Fruit fly (Drosophila melanogaster) whole organism, embryonic: ENCODE measurements around the gene CG31288.

Source experiments
- CG4854 ChIP-seq: fragments of 200-800 bp; sonication (Bioruptor generic); optimal IDR thresholded peaks from 2 replicates; lab custom pipeline; 2016; ENCODE audit warnings: missing biosample characterization, missing genetic modification characterization, inconsistent platforms
- CG8478 ChIP-seq: fragments of >200 bp; optimal IDR thresholded peaks from 2 replicates; lab custom pipeline; 2018
- Elba2 ChIP-seq: fragments of 200-800 bp; sonication (Bioruptor generic); optimal IDR thresholded peaks from 3 replicates; lab custom pipeline; 2016; ENCODE audit warnings: missing biosample characterization, missing genetic modification characterization
- Hr39 ChIP-seq: fragments of >200 bp; optimal IDR thresholded peaks from 2 replicates; lab custom pipeline; 2017
- stc ChIP-seq: fragments of 200-800 bp; sonication (Bioruptor generic); IDR thresholded peaks from 2 replicates; pipeline ENCODE4 v1.3.6; 2022; ENCODE audit warnings: missing biosample characterization, missing genetic modification characterization

DNA sequence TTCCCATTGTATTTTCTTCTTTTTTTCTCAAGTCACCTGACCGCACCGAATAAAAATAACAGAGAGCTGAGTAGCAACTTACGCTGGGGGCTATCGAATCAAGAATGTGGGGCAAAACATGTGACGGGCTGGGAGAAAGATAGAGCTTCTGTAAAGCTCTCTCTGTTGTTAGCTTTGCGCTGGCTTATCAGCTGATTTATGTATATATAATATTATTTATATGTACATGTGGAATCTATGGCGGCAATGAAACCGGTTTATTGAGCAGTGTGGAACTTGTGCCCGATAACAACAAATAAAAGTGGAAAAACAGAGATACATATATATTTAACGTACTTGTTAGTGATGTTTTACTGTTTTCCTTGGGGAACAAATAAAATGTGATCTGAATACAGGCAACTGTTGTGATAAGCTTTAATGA is 6.5 kb downstream of the CG31288 start, which contains the start of gene CG31098:
- TF ChIP-seq stc (no peak), Hr39 (lab: Kevin White, UChicago) (no peak), Elba2 (no peak), CG4854 (GFP tag; lab: Kevin White, UChicago) (no peak), CG8478 (lab: Kevin White, UChicago) (no peak)
